Worm (Caenorhabditis elegans) whole organism, early embryonic: Measurements from ENCODE around the gene C18G1.9.

Experiments used
- B0310.2 ChIP-seq: sonication (generic microtip); optimal IDR thresholded peaks from 2 replicates; lab custom pipeline; 2016; ENCODE audit warnings: mild to moderate bottlenecking, missing genetic modification characterization, missing compliant biosample characterization
- F13C5.2 ChIP-seq: sonication (generic microtip); optimal IDR thresholded peaks from 2 replicates; lab custom pipeline; 2017; ENCODE audit warnings: mild to moderate bottlenecking, missing genetic modification characterization, inconsistent platforms, missing compliant biosample characterization
- aly-1 ChIP-seq: sonication (generic microtip); optimal IDR thresholded peaks from 2 replicates; lab custom pipeline; 2016; ENCODE audit warnings: missing genetic modification characterization, missing compliant biosample characterization
- ama-1 ChIP-seq: fragments of 150-350 bp; optimal IDR thresholded peaks from 2 replicates; lab custom pipeline; 2014
- ceh-13 ChIP-seq: fragments of 200-800 bp; sonication (Bioruptor generic); optimal IDR thresholded peaks from 2 replicates; lab custom pipeline; 2018; ENCODE audit warnings: mild to moderate bottlenecking, missing genetic modification characterization, missing compliant biosample characterization
- ceh-36 ChIP-seq: sonication (generic microtip); optimal IDR thresholded peaks from 2 replicates; lab custom pipeline; 2016; ENCODE audit warnings: missing genetic modification characterization, inconsistent platforms, missing compliant biosample characterization
- ets-7 ChIP-seq: sonication (generic microtip); optimal IDR thresholded peaks from 2 replicates; lab custom pipeline; 2016; ENCODE audit warnings: missing genotype, missing genetic modification characterization, missing compliant biosample characterization
- flt-1 ChIP-seq: fragments of 200-800 bp; sonication (Bioruptor generic); IDR thresholded peaks from 2 replicates; pipeline ENCODE4 v1.3.6; 2022; ENCODE audit warnings: missing genetic modification characterization, missing compliant biosample characterization
- hmbx-1 ChIP-seq: sonication (generic microtip); optimal IDR thresholded peaks from 2 replicates; lab custom pipeline; 2016; ENCODE audit warnings: mild to moderate bottlenecking, missing genetic modification characterization, missing compliant biosample characterization
- hmg-4 ChIP-seq: fragments of 200-800 bp; sonication (Bioruptor generic); optimal IDR thresholded peaks from 2 replicates; lab custom pipeline; 2018; ENCODE audit warnings: mild to moderate bottlenecking, missing genetic modification characterization, missing compliant biosample characterization
- hnd-1 ChIP-seq: sonication (generic microtip); optimal IDR thresholded peaks from 2 replicates; lab custom pipeline; 2016; ENCODE audit warnings: missing genetic modification characterization, missing compliant biosample characterization
- pes-1 ChIP-seq: fragments of 200-800 bp; sonication (Bioruptor generic); IDR thresholded peaks from 2 replicates; pipeline ENCODE4 v1.3.6; 2022; ENCODE audit warnings: missing genetic modification reagents, missing genetic modification characterization, missing compliant biosample characterization
- scrt-1 ChIP-seq: fragments of 200-800 bp; sonication (Bioruptor generic); IDR thresholded peaks from 2 replicates; pipeline ENCODE4 v1.3.6; 2022; ENCODE audit warnings: missing genetic modification characterization, missing compliant biosample characterization
- sea-1 ChIP-seq: fragments of 200-800 bp; sonication (Bioruptor generic); conservative IDR thresholded peaks from 2 replicates; pipeline ENCODE4 v1.3.6; 2022; ENCODE audit warnings: missing genetic modification characterization, missing compliant biosample characterization
- tbx-11 ChIP-seq: fragments of 200-800 bp; sonication (Bioruptor generic); IDR thresholded peaks from 2 replicates; pipeline ENCODE4 v1.3.6; 2022; ENCODE audit warnings: missing genetic modification characterization, missing compliant biosample characterization
- tbx-37 ChIP-seq: fragments of 200-800 bp; sonication (Bioruptor generic); conservative IDR thresholded peaks from 2 replicates; pipeline ENCODE4 v1.3.6; 2022; ENCODE audit warnings: missing genetic modification reagents, missing genetic modification characterization, missing compliant biosample characterization
- tra-4 ChIP-seq: sonication (generic microtip); optimal IDR thresholded peaks from 2 replicates; lab custom pipeline; 2017; ENCODE audit warnings: missing genetic modification characterization, missing compliant biosample characterization

The C18G1.9 gene

ce11 chrV:4722314-4722713, 47.2 kb downstream of the C18G1.9 start, which contains the start of gene F39G3.5:
F39G3.5 (plus strand) TSS chrV:4722614.
- TF ChIP-seq B0310.2 (tag; lab: Kevin White, UChicago) (no peak), flt-1 (GFP tag; lab: Robert Waterston, UW) (no peak), tbx-11 (GFP tag; lab: Robert Waterston, UW) (no peak), ama-1 (no peak), scrt-1 (GFP tag; lab: Robert Waterston, UW) (no peak), tra-4 (tag; lab: Kevin White, UChicago) (no peak), ceh-36 (tag; lab: Kevin White, UChicago) (no peak)

ce11 chrV:4720884-4721464, 48.6 kb downstream of the C18G1.9 start:
- TF ChIP-seq aly-1 (tag; lab: Kevin White, UChicago) (no peak), tra-4 (tag; lab: Kevin White, UChicago) (no peak), ceh-13 (GFP tag; lab: Kevin White, UChicago) (no peak), F13C5.2 (tag; lab: Kevin White, UChicago) (no peak), sea-1 (GFP tag; lab: Robert Waterston, UW) (no peak), ceh-36 (tag; lab: Kevin White, UChicago) (no peak), ets-7 (tag; lab: Kevin White, UChicago) (no peak), tbx-37 (no peak), tbx-11 (GFP tag; lab: Robert Waterston, UW) (no peak), hnd-1 (tag; lab: Kevin White, UChicago) (no peak), scrt-1 (GFP tag; lab: Robert Waterston, UW) (no peak), flt-1 (GFP tag; lab: Robert Waterston, UW) (no peak), B0310.2 (tag; lab: Kevin White, UChicago) (no peak), hmg-4 (no peak), pes-1 (no peak), hmbx-1 (no peak), ama-1 (no peak)

ce11 chrV:4719965-4720364, 49.6 kb downstream of the C18G1.9 start, which contains the start of gene prx-6:
prx-6 (minus strand) TSS chrV:4720093.
- no peak for TF ChIP-seq flt-1 (GFP tag; lab: Robert Waterston, UW)
- TF ChIP-seq ets-7 (tag; lab: Kevin White, UChicago), result no peak
- TF ChIP-seq scrt-1 (GFP tag; lab: Robert Waterston, UW), result no peak
- no peak for TF ChIP-seq ceh-13 (GFP tag; lab: Kevin White, UChicago)
- no peak for TF ChIP-seq hnd-1 (tag; lab: Kevin White, UChicago)
- no peak for TF ChIP-seq sea-1 (GFP tag; lab: Robert Waterston, UW)
- no peak for TF ChIP-seq pes-1
- TF ChIP-seq tra-4 (tag; lab: Kevin White, UChicago), result no peak
- TF ChIP-seq tbx-37, result no peak
- TF ChIP-seq ama-1, result no peak
- no peak for TF ChIP-seq hmg-4
- no peak for TF ChIP-seq aly-1 (tag; lab: Kevin White, UChicago)
- no peak for TF ChIP-seq F13C5.2 (tag; lab: Kevin White, UChicago)
- TF ChIP-seq B0310.2 (tag; lab: Kevin White, UChicago), result no peak
- no peak for TF ChIP-seq tbx-11 (GFP tag; lab: Robert Waterston, UW)
- TF ChIP-seq hmbx-1, result no peak
